Fruit fly (Drosophila melanogaster) S2 (cell line): ENCODE measurements around the gene CG31482.

Experiments used
- CG8478 ChIP-seq: fragments of >200 bp; optimal IDR thresholded peaks from 2 replicates; lab custom pipeline; 2018
- CTCF ChIP-seq, 2 experiments: fragments of >200 bp; optimal IDR thresholded peaks; 2 replicates each; lab custom pipeline; 2018

DNA sequence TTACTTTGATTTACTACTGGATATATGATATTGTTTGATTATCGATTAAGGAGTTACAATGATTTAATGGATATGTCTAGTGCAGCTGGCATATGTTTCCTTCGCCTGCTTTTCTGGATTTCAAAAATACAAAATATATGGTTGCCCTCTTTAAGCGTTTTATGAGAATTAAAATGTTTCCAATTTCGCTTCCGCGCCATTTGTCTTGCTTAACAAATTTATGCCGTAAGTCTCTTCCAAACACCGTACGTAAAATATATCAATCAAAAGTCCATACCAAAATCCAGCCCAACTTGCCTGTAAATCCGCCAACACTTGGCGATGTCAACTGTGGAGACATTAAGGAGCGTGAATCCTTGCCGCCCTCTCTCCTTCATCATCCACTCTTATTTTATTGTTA, 28.2 kb downstream of the CG31482 start, which contains the start of gene CG15177:
- TF ChIP-seq CG8478: no peak
- TF ChIP-seq CTCF (optimal IDR thresholded peaks at IDR 0.05; lab: Kevin White, UChicago): no peak
